Worm (Caenorhabditis elegans) whole organism, early embryonic: ENCODE measurements around the gene F58F12.12.

Experiments used
- F13C5.2 ChIP-seq: sonication (generic microtip); optimal IDR thresholded peaks from 2 replicates; lab custom pipeline; 2017; ENCODE audit warnings: mild to moderate bottlenecking, missing genetic modification characterization, inconsistent platforms, missing compliant biosample characterization
- ama-1 ChIP-seq: fragments of 150-350 bp; optimal IDR thresholded peaks from 2 replicates; lab custom pipeline; 2014
- ceh-13 ChIP-seq: fragments of 200-800 bp; sonication (Bioruptor generic); optimal IDR thresholded peaks from 2 replicates; lab custom pipeline; 2018; ENCODE audit warnings: mild to moderate bottlenecking, missing genetic modification characterization, missing compliant biosample characterization
- ceh-36 ChIP-seq: sonication (generic microtip); optimal IDR thresholded peaks from 2 replicates; lab custom pipeline; 2016; ENCODE audit warnings: missing genetic modification characterization, inconsistent platforms, missing compliant biosample characterization
- hmbx-1 ChIP-seq: sonication (generic microtip); optimal IDR thresholded peaks from 2 replicates; lab custom pipeline; 2016; ENCODE audit warnings: mild to moderate bottlenecking, missing genetic modification characterization, missing compliant biosample characterization
- hmg-4 ChIP-seq: fragments of 200-800 bp; sonication (Bioruptor generic); optimal IDR thresholded peaks from 2 replicates; lab custom pipeline; 2018; ENCODE audit warnings: mild to moderate bottlenecking, missing genetic modification characterization, missing compliant biosample characterization
- hnd-1 ChIP-seq: sonication (generic microtip); optimal IDR thresholded peaks from 2 replicates; lab custom pipeline; 2016; ENCODE audit warnings: missing genetic modification characterization, missing compliant biosample characterization
- pes-1 ChIP-seq: fragments of 200-800 bp; sonication (Bioruptor generic); IDR thresholded peaks from 2 replicates; pipeline ENCODE4 v1.3.6; 2022; ENCODE audit warnings: missing genetic modification reagents, missing genetic modification characterization, missing compliant biosample characterization
- sea-1 ChIP-seq: fragments of 200-800 bp; sonication (Bioruptor generic); conservative IDR thresholded peaks from 2 replicates; pipeline ENCODE4 v1.3.6; 2022; ENCODE audit warnings: missing genetic modification characterization, missing compliant biosample characterization
- tbx-11 ChIP-seq: fragments of 200-800 bp; sonication (Bioruptor generic); IDR thresholded peaks from 2 replicates; pipeline ENCODE4 v1.3.6; 2022; ENCODE audit warnings: missing genetic modification characterization, missing compliant biosample characterization

DNA sequence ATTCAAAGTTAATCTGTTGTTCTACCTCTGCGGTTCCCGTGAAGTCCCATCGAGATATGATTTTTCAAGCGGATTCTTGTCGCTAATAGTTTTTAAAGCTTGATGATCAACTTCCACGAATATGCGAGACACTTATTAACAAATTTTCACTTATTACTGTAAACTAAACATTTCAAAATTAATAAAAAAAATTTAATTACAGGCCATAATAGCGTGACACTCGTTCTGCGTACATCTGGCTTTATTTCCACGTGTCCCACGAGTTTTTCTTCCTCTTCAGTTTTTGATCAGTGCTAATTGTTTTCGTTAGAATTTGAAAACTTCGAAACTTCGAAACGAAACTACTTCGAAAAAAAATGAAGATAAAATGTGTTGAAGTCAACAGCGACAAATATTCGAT lies 20.7 kb downstream of the F58F12.12 start, which contains the start of gene btb-2:
- TF ChIP-seq hmbx-1 (tag; lab: Kevin White, UChicago), result no peak
- no peak for TF ChIP-seq F13C5.2
- TF ChIP-seq hnd-1 (tag; lab: Kevin White, UChicago), result no peak
- TF ChIP-seq tbx-11 (GFP tag; lab: Robert Waterston, UW), result no peak
- no peak for TF ChIP-seq ama-1 (lab: Kevin White, UChicago)
- TF ChIP-seq sea-1 (GFP tag; lab: Robert Waterston, UW), result no peak
- TF ChIP-seq pes-1 (GFP tag; lab: Robert Waterston, UW), result no peak
- TF ChIP-seq hmg-4 (GFP tag; lab: Kevin White, UChicago), result no peak
- TF ChIP-seq ceh-36, result no peak
- TF ChIP-seq ceh-13 (GFP tag; lab: Kevin White, UChicago), result no peak
